Fruit fly (Drosophila melanogaster): ENCODE results near the gene Taf9.

Taf9 gene

DNA sequence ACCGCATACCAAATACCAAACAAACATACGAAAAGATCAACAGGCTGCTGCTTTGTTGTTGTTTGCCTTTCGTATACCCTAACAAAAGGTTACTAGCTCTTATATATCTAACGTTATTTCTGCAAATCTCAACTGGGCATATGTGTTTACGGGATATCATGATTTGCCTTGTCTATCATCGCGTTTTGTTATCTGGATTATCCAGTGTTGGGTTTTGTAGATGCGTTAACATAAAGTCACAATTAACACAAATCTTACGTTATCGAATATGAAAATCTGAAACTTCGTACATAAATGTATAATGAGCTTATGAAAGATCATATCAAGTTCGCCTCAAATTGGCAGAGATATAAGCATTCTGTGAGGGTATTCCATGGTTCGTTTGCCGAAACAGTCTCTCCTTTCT, 11.7 kb upstream of the Taf9 start (continued):
- TF ChIP-seq CG9727 (GFP tag; optimal IDR thresholded peaks at IDR 0.05) (peak; percentile 76), Doc2 (GFP tag; IDR thresholded peaks at IDR 0.05) (no peak), twi (tag; optimal IDR thresholded peaks at IDR 0.05) (peak; percentile 8), Asciz (GFP tag; optimal IDR thresholded peaks at IDR 0.05) (no peak), BEAF-32 (GFP tag; optimal IDR thresholded peaks at IDR 0.05) (no peak), Pdp1 (GFP tag; optimal IDR thresholded peaks at IDR 0.05) (no peak), so (GFP tag; IDR thresholded peaks at IDR 0.05) (no peak), jing (GFP tag; optimal IDR thresholded peaks at IDR 0.05) (peak; percentile 2), lmd (GFP tag; IDR thresholded peaks at IDR 0.05) (no peak), Trl (optimal IDR thresholded peaks at IDR 0.05) (no peak), Trl (GFP tag; optimal IDR thresholded peaks at IDR 0.05) (no peak), stc (GFP tag; IDR thresholded peaks at IDR 0.05) (no peak), pros (GFP tag; optimal IDR thresholded peaks at IDR 0.05) (no peak), fru (optimal IDR thresholded peaks at IDR 0.05) (no peak), dpn (GFP tag; optimal IDR thresholded peaks at IDR 0.05) (peak in 1 of 2 experiments; percentile 14), CG18599 (GFP tag; optimal IDR thresholded peaks at IDR 0.05) (no peak), D19A (tag; optimal IDR thresholded peaks at IDR 0.05) (peak; percentile 99), CG34376 (GFP tag; optimal IDR thresholded peaks at IDR 0.05) (no peak), D19B (GFP tag; optimal IDR thresholded peaks at IDR 0.05) (no peak), grn (GFP tag; optimal IDR thresholded peaks at IDR 0.05) (no peak), CG13424 (tag; optimal IDR thresholded peaks at IDR 0.05) (peak; percentile 31), ken (GFP tag; IDR thresholded peaks at IDR 0.05) (no peak), Kr (GFP tag; optimal IDR thresholded peaks at IDR 0.05) (peak; percentile 63), Hr39 (optimal IDR thresholded peaks at IDR 0.05) (no peak), lbe (GFP tag; optimal IDR thresholded peaks at IDR 0.05) (no peak), Max (GFP tag; optimal IDR thresholded peaks at IDR 0.05) (no peak), CG3838 (GFP tag; optimal IDR thresholded peaks at IDR 0.05) (no peak), E2f2 (GFP tag; IDR thresholded peaks at IDR 0.05) (no peak), CG12391 (tag; optimal IDR thresholded peaks at IDR 0.05) (no peak), CG6175 (GFP tag; IDR thresholded peaks at IDR 0.05) (no peak), CG13287 (GFP tag; IDR thresholded peaks at IDR 0.05; ENCODE audit: partially characterized antibody) (no peak), ERR (GFP tag; optimal IDR thresholded peaks at IDR 0.05) (no peak), CG5245 (GFP tag; optimal IDR thresholded peaks at IDR 0.05) (no peak), NFAT (GFP tag; IDR thresholded peaks at IDR 0.05) (no peak), zen (tag; optimal IDR thresholded peaks at IDR 0.05) (peak; percentile 10), CG3281 (GFP tag; optimal IDR thresholded peaks at IDR 0.05) (no peak), CG1647 (GFP tag; optimal IDR thresholded peaks at IDR 0.05) (no peak), CG4404 (GFP tag; IDR thresholded peaks at IDR 0.05) (peak; percentile 44; the same call in 1 of the 2 replicates), H15 (GFP tag; IDR thresholded peaks at IDR 0.05) (no peak), Rx (GFP tag; IDR thresholded peaks at IDR 0.05) (no peak), Med (GFP tag) (peak; percentile 51), CHES-1-like (GFP tag; optimal IDR thresholded peaks at IDR 0.05) (peak; percentile 19), CG10366 (GFP tag; IDR thresholded peaks at IDR 0.05) (no peak), chif (GFP tag; optimal IDR thresholded peaks at IDR 0.05) (peak in 1 of 2 experiments; percentile 28), fd64A (GFP tag; optimal IDR thresholded peaks at IDR 0.05) (no peak), CG42726 (GFP tag; IDR thresholded peaks at IDR 0.05; ENCODE audit: partially characterized antibody) (no peak), Poxn (GFP tag; IDR thresholded peaks at IDR 0.05) (no peak), kni (GFP tag; optimal IDR thresholded peaks at IDR 0.05) (no peak), CG6683 (GFP tag; optimal IDR thresholded peaks at IDR 0.05) (no peak), CG7786 (GFP tag; optimal IDR thresholded peaks at IDR 0.05) (peak; percentile 20), Dref (GFP tag; IDR thresholded peaks at IDR 0.05) (no peak), sna (GFP tag; IDR thresholded peaks at IDR 0.05; ENCODE audit: partially characterized antibody) (no peak), Ptx1 (GFP tag; IDR thresholded peaks at IDR 0.05) (no peak)

Data from whole organism, embryonic.